Worm (Caenorhabditis elegans): ENCODE data around the gene gyg-2.

ce11 chrV:16778540-16779280 is 32.7 kb upstream of the gyg-2 start:
- no peak for TF ChIP-seq lin-13 (GFP tag; optimal IDR thresholded peaks at IDR 0.05)
- TF ChIP-seq dve-1 (tag; optimal IDR thresholded peaks at IDR 0.05; ENCODE audit: insufficient read depth): no peak
- TF ChIP-seq nhr-6 (tag; optimal IDR thresholded peaks at IDR 0.05): no peak
- no peak for TF ChIP-seq F44E2.7 (GFP tag; IDR thresholded peaks at IDR 0.05)
- no peak for TF ChIP-seq madf-9 (GFP tag; conservative IDR thresholded peaks at IDR 0.05)

All from whole organism, L4 larva.